Fruit fly (Drosophila melanogaster) whole organism, embryonic: ENCODE results near the gene CG42514.

Experiments
- Antp ChIP-seq: fragments of 200-800 bp; sonication (Bioruptor generic); optimal IDR thresholded peaks from 3 replicates; lab custom pipeline; 2016; ENCODE audit warnings: missing biosample characterization, missing genetic modification characterization
- C15 ChIP-seq: fragments of 200-800 bp; sonication (Bioruptor generic); IDR thresholded peaks from 3 replicates; pipeline ENCODE4 v1.3.6; 2022; ENCODE audit warnings: missing biosample characterization, missing genetic modification characterization
- CG12104 ChIP-seq: fragments of 200-800 bp; sonication (Bioruptor generic); optimal IDR thresholded peaks from 3 replicates; lab custom pipeline; 2016; ENCODE audit warnings: missing biosample characterization, missing genetic modification characterization
- CG13296 ChIP-seq: fragments of 200-800 bp; sonication (Bioruptor generic); optimal IDR thresholded peaks from 3 replicates; lab custom pipeline; 2018; ENCODE audit warnings: missing biosample characterization, mild to moderate bottlenecking, missing genetic modification characterization
- CG14050 ChIP-seq: fragments of 200-800 bp; sonication (Bioruptor generic); IDR thresholded peaks from 3 replicates; pipeline ENCODE4 v1.3.6; 2022; ENCODE audit warnings: missing biosample characterization, missing genetic modification characterization
- CG14860 ChIP-seq: fragments of 200-800 bp; sonication (Bioruptor generic); IDR thresholded peaks from 3 replicates; pipeline ENCODE4 v1.3.6; 2022; ENCODE audit warnings: missing biosample characterization, missing genetic modification characterization; ENCODE audit not compliant: partially characterized antibody
- CG1647 ChIP-seq: fragments of 200-800 bp; sonication (Bioruptor generic); optimal IDR thresholded peaks from 3 replicates; lab custom pipeline; 2016; ENCODE audit warnings: missing biosample characterization, missing genetic modification characterization
- CG16779 ChIP-seq: fragments of 200-800 bp; sonication (Bioruptor generic); IDR thresholded peaks from 2 replicates; pipeline ENCODE4 v1.3.6; 2022; ENCODE audit warnings: missing biosample characterization, missing genetic modification characterization
- CG17385 ChIP-seq: fragments of 200-800 bp; sonication (Bioruptor generic); optimal IDR thresholded peaks from 3 replicates; lab custom pipeline; 2018; ENCODE audit warnings: missing biosample characterization, mild to moderate bottlenecking, missing genetic modification characterization
- CG18764 ChIP-seq: fragments of 200-800 bp; sonication (Bioruptor generic); optimal IDR thresholded peaks from 3 replicates; lab custom pipeline; 2016; ENCODE audit warnings: missing biosample characterization, missing genetic modification characterization
- CG2199 ChIP-seq: fragments of 200-800 bp; sonication (Bioruptor generic); IDR thresholded peaks from 3 replicates; pipeline ENCODE4 v1.3.6; 2022; ENCODE audit warnings: missing biosample characterization, missing genetic modification characterization
- CG30431 ChIP-seq: fragments of 200-800 bp; sonication (Bioruptor generic); optimal IDR thresholded peaks from 2 replicates; lab custom pipeline; 2017; ENCODE audit warnings: missing biosample characterization, missing genetic modification characterization
- CG31365 ChIP-seq: fragments of 200-800 bp; sonication (Bioruptor generic); optimal IDR thresholded peaks from 2 replicates; lab custom pipeline; 2018; ENCODE audit warnings: missing biosample characterization, mild to moderate bottlenecking, missing genetic modification characterization
- CG31388 ChIP-seq: fragments of 200-800 bp; sonication (Bioruptor generic); optimal IDR thresholded peaks from 2 replicates; lab custom pipeline; 2016; ENCODE audit warnings: missing biosample characterization, missing genetic modification characterization
- CG6272 ChIP-seq: fragments of 200-800 bp; sonication (Bioruptor generic); IDR thresholded peaks from 2 replicates; pipeline ENCODE4 v1.3.6; 2022; ENCODE audit warnings: missing biosample characterization, missing genetic modification characterization
- CG7271 ChIP-seq: fragments of 200-800 bp; sonication (Bioruptor generic); optimal IDR thresholded peaks from 2 replicates; lab custom pipeline; 2018; ENCODE audit warnings: missing biosample characterization, mild to moderate bottlenecking, missing genetic modification characterization, moderate library complexity
- CG7786 ChIP-seq: fragments of 200-800 bp; sonication (Bioruptor generic); optimal IDR thresholded peaks from 2 replicates; lab custom pipeline; 2016; ENCODE audit warnings: missing biosample characterization, missing genetic modification characterization
- CG9727 ChIP-seq: fragments of 200-800 bp; sonication (Bioruptor generic); optimal IDR thresholded peaks from 3 replicates; lab custom pipeline; 2017; ENCODE audit warnings: missing biosample characterization, mild to moderate bottlenecking, missing genetic modification characterization
- Dbx ChIP-seq: fragments of 200-800 bp; sonication (Bioruptor generic); IDR thresholded peaks from 3 replicates; pipeline ENCODE4 v1.3.6; 2022; ENCODE audit warnings: missing biosample characterization, missing genetic modification characterization
- HLH4C ChIP-seq: fragments of 200-800 bp; sonication (Bioruptor generic); IDR thresholded peaks from 3 replicates; pipeline ENCODE4 v1.3.6; 2022; ENCODE audit warnings: missing biosample characterization, missing genetic modification characterization; ENCODE audit not compliant: partially characterized antibody
- Hr78 ChIP-seq, 2 experiments: fragments of 200-800 bp in 1 of 2; fragments of >200 bp in 1 of 2; sonication (Bioruptor generic) in 1 of 2; optimal IDR thresholded peaks; 2 replicates each; lab custom pipeline; 2017 to 2019; ENCODE audit warnings: missing biosample characterization in 2 of 2, missing genetic modification characterization in 2 of 2, mild to moderate bottlenecking in 1 of 2, moderate library complexity in 1 of 2
- MBD-R2 ChIP-seq: fragments of 200-800 bp; sonication (Bioruptor generic); IDR thresholded peaks from 2 replicates; pipeline ENCODE4 v1.3.6; 2022; ENCODE audit warnings: missing biosample characterization, missing genetic modification characterization
- Nf-YC ChIP-seq: fragments of 200-800 bp; optimal IDR thresholded peaks from 3 replicates; lab custom pipeline; 2019; ENCODE audit warnings: missing biosample characterization, mild to moderate bottlenecking, missing genetic modification characterization, moderate library complexity
- NfI ChIP-seq: fragments of 200-800 bp; sonication (Bioruptor generic); optimal IDR thresholded peaks from 3 replicates; lab custom pipeline; 2018; ENCODE audit warnings: missing biosample characterization, mild to moderate bottlenecking, missing genetic modification characterization, moderate library complexity
- Opbp ChIP-seq: fragments of 200-800 bp; sonication (Bioruptor generic); IDR thresholded peaks from 3 replicates; pipeline ENCODE4 v1.3.6; 2022; ENCODE audit warnings: missing biosample characterization, missing genetic modification characterization; ENCODE audit not compliant: partially characterized antibody
- Rx ChIP-seq: fragments of 200-800 bp; sonication (Bioruptor generic); IDR thresholded peaks from 2 replicates; pipeline ENCODE4 v1.3.6; 2022; ENCODE audit warnings: missing biosample characterization, missing genetic modification characterization
- Six4 ChIP-seq: fragments of 200-800 bp; sonication (Bioruptor generic); optimal IDR thresholded peaks from 2 replicates; lab custom pipeline; 2016; ENCODE audit warnings: missing biosample characterization, missing genetic modification characterization
- Xrp1 ChIP-seq: fragments of 200-800 bp; sonication (Bioruptor generic); IDR thresholded peaks from 2 replicates; pipeline ENCODE4 v1.3.6; 2022; ENCODE audit warnings: missing biosample characterization, missing genetic modification characterization
- btn ChIP-seq: fragments of 200-800 bp; sonication (Bioruptor generic); optimal IDR thresholded peaks from 2 replicates; lab custom pipeline; 2016; ENCODE audit warnings: missing biosample characterization, missing genetic modification characterization
- cg ChIP-seq: fragments of 200-800 bp; sonication (Bioruptor generic); optimal IDR thresholded peaks from 3 replicates; lab custom pipeline; 2019; ENCODE audit warnings: missing biosample characterization, mild to moderate bottlenecking, missing genetic modification characterization, moderate library complexity
- crc ChIP-seq: fragments of 200-800 bp; sonication (Bioruptor generic); optimal IDR thresholded peaks from 2 replicates; lab custom pipeline; 2016; ENCODE audit warnings: missing biosample characterization, missing genetic modification characterization
- dimm ChIP-seq: fragments of 200-800 bp; sonication (Bioruptor generic); IDR thresholded peaks from 2 replicates; pipeline ENCODE4 v1.3.6; 2022; ENCODE audit warnings: missing biosample characterization, missing genetic modification characterization
- esg ChIP-seq: fragments of 200-800 bp; sonication (Bioruptor generic); conservative IDR thresholded peaks from 2 replicates; pipeline ENCODE4 v1.3.6; 2022; ENCODE audit warnings: missing biosample characterization, missing genetic modification characterization
- grn ChIP-seq: fragments of 200-800 bp; sonication (Bioruptor generic); optimal IDR thresholded peaks from 3 replicates; lab custom pipeline; 2017; ENCODE audit warnings: missing biosample characterization, missing genetic modification characterization
- gt ChIP-seq: fragments of 200-800 bp; sonication (Bioruptor generic); IDR thresholded peaks from 2 replicates; pipeline ENCODE4 v1.3.6; 2022; ENCODE audit warnings: missing biosample characterization, missing genetic modification characterization
- ham ChIP-seq: fragments of 200-800 bp; sonication (Bioruptor generic); IDR thresholded peaks from 2 replicates; pipeline ENCODE4 v1.3.6; 2022; ENCODE audit warnings: missing biosample characterization, missing genetic modification characterization
- her ChIP-seq: fragments of 200-800 bp; sonication (Bioruptor generic); optimal IDR thresholded peaks from 2 replicates; lab custom pipeline; 2016; ENCODE audit warnings: missing biosample characterization, missing genetic modification characterization
- ken ChIP-seq: fragments of 200-800 bp; sonication (Bioruptor generic); IDR thresholded peaks from 3 replicates; pipeline ENCODE4 v1.3.6; 2022; ENCODE audit warnings: missing biosample characterization, missing genetic modification characterization
- knrl ChIP-seq: fragments of 200-800 bp; sonication (Bioruptor generic); IDR thresholded peaks from 3 replicates; pipeline ENCODE4 v1.3.6; 2022; ENCODE audit warnings: missing biosample characterization, missing genetic modification characterization; ENCODE audit not compliant: partially characterized antibody
- lbe ChIP-seq: fragments of 200-800 bp; sonication (Bioruptor generic); optimal IDR thresholded peaks from 2 replicates; lab custom pipeline; 2016; ENCODE audit warnings: missing biosample characterization, mild to moderate bottlenecking, missing genetic modification characterization
- luna ChIP-seq: fragments of 200-800 bp; sonication (Bioruptor generic); optimal IDR thresholded peaks from 2 replicates; lab custom pipeline; 2016; ENCODE audit warnings: missing biosample characterization, missing genetic modification characterization
- org-1 ChIP-seq: fragments of 200-800 bp; sonication (Bioruptor generic); optimal IDR thresholded peaks from 2 replicates; lab custom pipeline; 2017; ENCODE audit warnings: missing biosample characterization, missing genetic modification characterization
- ranshi ChIP-seq: fragments of 200-800 bp; sonication (Bioruptor generic); IDR thresholded peaks from 2 replicates; pipeline ENCODE4 v1.3.6; 2022; ENCODE audit warnings: missing biosample characterization, missing genetic modification characterization
- ro ChIP-seq: fragments of 200-800 bp; sonication (Bioruptor generic); IDR thresholded peaks from 2 replicates; pipeline ENCODE4 v1.3.6; 2022; ENCODE audit warnings: missing biosample characterization, missing genetic modification characterization
- scrt ChIP-seq: fragments of 200-800 bp; sonication (Bioruptor generic); optimal IDR thresholded peaks from 2 replicates; lab custom pipeline; 2018; ENCODE audit warnings: missing biosample characterization, mild to moderate bottlenecking, missing genetic modification characterization, moderate library complexity
- slp2 ChIP-seq: fragments of 200-800 bp; sonication (Bioruptor generic); optimal IDR thresholded peaks from 2 replicates; lab custom pipeline; 2016; ENCODE audit warnings: missing biosample characterization, missing genetic modification characterization
- sob ChIP-seq: fragments of 200-800 bp; sonication (Bioruptor generic); IDR thresholded peaks from 2 replicates; pipeline ENCODE4 v1.3.6; 2022; ENCODE audit warnings: missing biosample characterization, missing genetic modification characterization
- stc ChIP-seq: fragments of 200-800 bp; sonication (Bioruptor generic); IDR thresholded peaks from 2 replicates; pipeline ENCODE4 v1.3.6; 2022; ENCODE audit warnings: missing biosample characterization, missing genetic modification characterization
- stwl ChIP-seq: fragments of 200-800 bp; sonication (Bioruptor generic); optimal IDR thresholded peaks from 3 replicates; lab custom pipeline; 2018; ENCODE audit warnings: missing biosample characterization, mild to moderate bottlenecking, missing genetic modification characterization, moderate library complexity
- tgo ChIP-seq: fragments of 200-800 bp; sonication (Bioruptor generic); IDR thresholded peaks from 3 replicates; pipeline ENCODE4 v1.3.6; 2022; ENCODE audit warnings: missing biosample characterization, missing genetic modification characterization
- zen2 ChIP-seq: fragments of 200-800 bp; sonication (Bioruptor generic); IDR thresholded peaks from 3 replicates; pipeline ENCODE4 v1.3.6; 2022; ENCODE audit warnings: missing biosample characterization, missing genetic modification characterization; ENCODE audit not compliant: partially characterized antibody

The CG42514 gene

DNA sequence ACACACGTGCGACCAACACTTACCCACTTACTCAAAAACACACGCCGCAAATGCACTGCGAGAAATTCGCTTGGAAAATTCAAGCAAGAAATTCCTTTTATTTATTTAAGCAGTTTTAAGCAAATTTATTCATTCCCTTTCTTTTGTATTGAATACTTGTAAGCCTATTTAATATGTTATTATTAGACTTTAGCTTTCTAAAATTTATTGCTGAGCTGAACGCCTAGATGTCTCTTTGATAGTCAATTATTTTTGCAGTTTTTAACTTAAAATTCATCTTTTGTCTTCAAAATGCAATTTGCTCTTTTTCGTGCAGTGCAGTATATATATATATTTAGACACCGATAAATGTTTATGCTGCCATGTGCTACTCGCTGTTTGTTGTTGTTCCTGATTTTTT lies 37.9 kb upstream of the CG42514 start (continued):
- TF ChIP-seq luna (no peak), CG9727 (GFP tag; lab: Kevin White, UChicago) (peak; percentile 84), btn (peak; percentile 10), CG31365 (peak; percentile 6), tgo (GFP tag; lab: Robert Waterston, UW) (peak; percentile 67; the same call in 2 of the 3 replicates), CG18764 (GFP tag; lab: Kevin White, UChicago) (peak; percentile 59), ro (GFP tag; lab: Robert Waterston, UW) (0 out of 2 replicates have a peak, but pooled peaks have one; percentile 12), slp2 (peak; percentile 60), zen2 (GFP tag; lab: Robert Waterston, UW) (no peak), CG30431 (GFP tag; lab: Kevin White, UChicago) (peak; percentile 70), org-1 (GFP tag; lab: Kevin White, UChicago) (peak; percentile 73), CG7271 (tag; lab: Kevin White, UChicago) (no peak), ham (GFP tag; lab: Robert Waterston, UW) (no peak), Xrp1 (peak; percentile 73), her (GFP tag; lab: Kevin White, UChicago) (peak; percentile 27), dimm (GFP tag; lab: Robert Waterston, UW) (0 out of 2 replicates have a peak, but pooled peaks have one; percentile 7), stwl (tag; lab: Kevin White, UChicago) (no peak), CG14860 (GFP tag; lab: Robert Waterston, UW) (no peak), Rx (peak; percentile 40; the same call in 1 of the 2 replicates), Opbp (GFP tag; lab: Robert Waterston, UW) (no peak), Nf-YC (tag; lab: Kevin White, UChicago) (peak; percentile 57), knrl (GFP tag; lab: Robert Waterston, UW) (no peak), CG17385 (GFP tag; lab: Kevin White, UChicago) (peak; percentile 79), ken (GFP tag; lab: Robert Waterston, UW) (peak; percentile 55; the same call in 1 of the 3 replicates), Hr78 (GFP tag; optimal IDR thresholded peaks at IDR 0.05; lab: Kevin White, UChicago) (peak in 1 of 2 experiments; percentile 46), lbe (GFP tag; lab: Kevin White, UChicago) (no peak), CG7786 (peak; percentile 69), CG1647 (peak; percentile 57), Antp (GFP tag; lab: Kevin White, UChicago) (peak; percentile 64), cg (GFP tag; lab: Kevin White, UChicago) (peak; percentile 35), CG31388 (peak; percentile 33), CG16779 (GFP tag; lab: Robert Waterston, UW) (no peak), ranshi (peak; percentile 70; the same call in 1 of the 2 replicates), CG12104 (GFP tag; lab: Kevin White, UChicago) (peak; percentile 78), NfI (GFP tag; lab: Kevin White, UChicago) (peak; percentile 85), esg (GFP tag; lab: Robert Waterston, UW) (peak; percentile 76), scrt (GFP tag; lab: Kevin White, UChicago) (peak; percentile 70), gt (GFP tag; lab: Robert Waterston, UW) (no peak), HLH4C (GFP tag; lab: Robert Waterston, UW) (no peak), CG13296 (GFP tag; lab: Kevin White, UChicago) (peak; percentile 79), crc (GFP tag; lab: Kevin White, UChicago) (no peak), MBD-R2 (GFP tag; lab: Robert Waterston, UW) (no peak; the same call in 1 of the 2 replicates), grn (GFP tag; lab: Kevin White, UChicago) (no peak), Six4 (peak; percentile 58), Dbx (peak; percentile 64; the same call in 2 of the 3 replicates), CG14050 (GFP tag; lab: Robert Waterston, UW) (peak; percentile 63; the same call in 2 of the 3 replicates), CG6272 (0 out of 2 replicates have a peak, but pooled peaks have one; percentile 27), CG2199 (GFP tag; lab: Robert Waterston, UW) (no peak), stc (GFP tag; lab: Robert Waterston, UW) (peak; percentile 52; the same call in 1 of the 2 replicates), sob (GFP tag; lab: Robert Waterston, UW) (0 out of 2 replicates have a peak, but pooled peaks have one; percentile 16), C15 (GFP tag; lab: Robert Waterston, UW) (0 out of 3 replicates have a peak, but pooled peaks have one; percentile 45)
